Worm (Caenorhabditis elegans): ENCODE data around the gene grdn-1.

Gene grdn-1

DNA sequence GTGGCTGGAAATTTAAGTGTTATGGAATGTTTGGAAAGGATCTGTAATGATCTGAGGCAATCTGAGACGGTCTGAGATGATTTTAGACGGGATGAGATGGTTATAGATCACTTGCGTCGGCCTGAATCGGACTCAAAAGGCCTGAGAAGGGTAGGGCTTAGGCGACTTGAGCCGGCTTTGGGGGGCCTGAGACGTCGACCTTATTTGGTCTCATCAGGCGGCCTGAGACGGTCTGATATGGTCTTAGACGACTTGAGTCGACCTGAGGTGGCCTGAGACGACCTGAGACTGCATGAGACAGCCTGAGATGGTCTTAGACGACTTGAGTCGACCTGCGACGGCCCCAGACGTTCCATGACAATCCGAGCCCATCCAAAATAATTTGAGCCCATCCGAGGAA, 63.8 kb downstream of the grdn-1 start:
- TF ChIP-seq flt-1 (GFP tag; IDR thresholded peaks at IDR 0.05) (no peak), ceh-36 (tag; optimal IDR thresholded peaks at IDR 0.05) (no peak), ets-7 (tag; optimal IDR thresholded peaks at IDR 0.05) (no peak), tra-4 (tag; optimal IDR thresholded peaks at IDR 0.05) (no peak), ceh-13 (GFP tag; optimal IDR thresholded peaks at IDR 0.05) (no peak), hmbx-1 (tag; optimal IDR thresholded peaks at IDR 0.05) (no peak), pes-1 (GFP tag; IDR thresholded peaks at IDR 0.05) (no peak)

DNA sequence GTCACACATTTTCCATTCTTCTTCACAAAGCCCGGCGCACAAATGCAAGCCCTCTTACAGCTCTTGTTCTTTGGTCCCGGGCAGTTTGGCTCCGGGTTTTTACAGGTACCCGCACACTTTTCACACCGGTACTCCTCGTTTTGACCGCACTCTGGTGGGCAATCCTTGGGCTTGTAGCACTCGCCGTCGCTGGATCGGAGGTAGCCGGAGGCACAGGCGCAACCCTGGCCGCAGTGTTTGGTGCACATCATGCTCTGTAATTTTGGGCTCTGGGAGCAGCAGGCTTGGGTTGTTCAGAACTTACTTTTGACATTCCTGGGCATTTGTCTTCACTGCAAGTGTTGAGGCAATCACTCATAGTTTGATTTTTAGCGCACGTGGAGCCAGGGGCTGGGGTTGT, 64.8 kb downstream of the grdn-1 start:
- no peak for TF ChIP-seq flt-1 (GFP tag; IDR thresholded peaks at IDR 0.05)
- TF ChIP-seq ets-7 (tag; optimal IDR thresholded peaks at IDR 0.05) = no peak
- no peak for TF ChIP-seq tbx-11 (GFP tag; IDR thresholded peaks at IDR 0.05)
- TF ChIP-seq ceh-36 (tag; optimal IDR thresholded peaks at IDR 0.05) = no peak
- TF ChIP-seq pes-1 (GFP tag; IDR thresholded peaks at IDR 0.05) = no peak
- TF ChIP-seq ama-1 (optimal IDR thresholded peaks at IDR 0.05) = no peak

DNA sequence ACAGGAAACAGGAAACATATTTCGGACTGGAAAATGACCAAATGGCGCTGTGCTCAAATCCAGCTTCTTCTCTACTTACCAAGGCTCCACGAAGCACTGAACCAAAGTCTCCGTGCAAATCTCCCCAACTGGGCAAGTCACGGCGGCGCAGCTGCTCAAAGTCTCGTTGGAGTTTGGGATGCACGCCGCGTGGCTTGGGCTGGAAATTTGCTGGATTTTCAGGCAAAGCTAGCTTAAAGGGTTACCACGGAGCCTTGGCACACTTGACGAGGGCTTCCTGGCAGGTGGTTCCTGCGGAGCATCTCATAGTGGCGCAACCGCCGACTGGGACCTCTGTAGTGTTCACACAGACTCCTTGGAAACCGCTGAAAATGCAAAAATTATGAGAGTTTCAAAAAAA, 66.4 kb downstream of the grdn-1 start:
- no peak for TF ChIP-seq tra-4 (tag; optimal IDR thresholded peaks at IDR 0.05)
- TF ChIP-seq ama-1 (optimal IDR thresholded peaks at IDR 0.05) = no peak
- no peak for TF ChIP-seq hmbx-1 (tag; optimal IDR thresholded peaks at IDR 0.05)
- no peak for TF ChIP-seq hnd-1 (tag; optimal IDR thresholded peaks at IDR 0.05)
- TF ChIP-seq tbx-37 (GFP tag; conservative IDR thresholded peaks at IDR 0.05) = no peak
- no peak for TF ChIP-seq scrt-1 (GFP tag; IDR thresholded peaks at IDR 0.05)
- no peak for TF ChIP-seq B0310.2 (tag; optimal IDR thresholded peaks at IDR 0.05)
- no peak for TF ChIP-seq tbx-11 (GFP tag; IDR thresholded peaks at IDR 0.05)
- no peak for TF ChIP-seq ets-7 (tag; optimal IDR thresholded peaks at IDR 0.05)
- no peak for TF ChIP-seq ceh-13 (GFP tag; optimal IDR thresholded peaks at IDR 0.05)
- no peak for TF ChIP-seq pes-1 (GFP tag; IDR thresholded peaks at IDR 0.05)
- TF ChIP-seq aly-1 (tag; optimal IDR thresholded peaks at IDR 0.05) = no peak
- TF ChIP-seq F13C5.2 (tag; optimal IDR thresholded peaks at IDR 0.05) = no peak

DNA sequence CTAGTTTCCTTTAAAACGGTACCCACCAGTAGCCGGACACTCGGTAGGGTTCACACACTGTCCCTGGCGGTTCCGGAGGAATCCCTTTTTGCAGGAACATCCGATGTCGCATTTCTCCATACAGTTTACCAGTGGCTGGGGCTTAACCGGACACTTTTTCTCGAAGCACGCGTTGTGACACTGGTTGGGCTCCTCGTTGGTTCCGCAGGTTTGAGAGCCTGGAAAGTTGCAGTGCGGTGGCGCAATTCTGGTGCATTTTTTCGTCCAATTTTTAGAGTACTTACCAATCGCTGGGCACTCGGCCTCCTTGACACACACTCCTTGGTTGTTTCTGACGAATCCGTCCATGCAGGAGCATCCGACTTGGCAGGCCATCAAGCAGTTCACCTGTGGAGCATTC, 69.8 kb downstream of the grdn-1 start:
- no peak for TF ChIP-seq B0310.2 (tag; optimal IDR thresholded peaks at IDR 0.05)
- TF ChIP-seq ceh-13 (GFP tag; optimal IDR thresholded peaks at IDR 0.05) = no peak
- TF ChIP-seq tbx-37 (GFP tag; conservative IDR thresholded peaks at IDR 0.05) = no peak
- TF ChIP-seq tbx-11 (GFP tag; IDR thresholded peaks at IDR 0.05) = no peak
- no peak for TF ChIP-seq flt-1 (GFP tag; IDR thresholded peaks at IDR 0.05)

Measured in whole organism, early embryonic.